Worm (Caenorhabditis elegans) whole organism, mixed stage, embryonic: ENCODE data around the gene pals-27.

ENCODE experiments used
- M03D4.4 ChIP-seq: sonication (generic microtip); optimal IDR thresholded peaks from 2 replicates; lab custom pipeline; 2017; ENCODE audit warnings: mild to moderate bottlenecking, missing genetic modification characterization, missing compliant biosample characterization
- bed-3 ChIP-seq: fragments of 200-800 bp; sonication (Bioruptor generic); optimal IDR thresholded peaks from 3 replicates; lab custom pipeline; 2018; ENCODE audit warnings: mild to moderate bottlenecking, missing genetic modification characterization, moderate library complexity, missing compliant biosample characterization
- blmp-1 ChIP-seq: fragments of 150-350 bp; optimal IDR thresholded peaks from 2 replicates; lab custom pipeline; 2014; ENCODE audit warnings: missing biosample characterization, missing genetic modification characterization
- ceh-39 ChIP-seq: fragments of 150-350 bp; optimal IDR thresholded peaks from 2 replicates; lab custom pipeline; 2014; ENCODE audit warnings: missing biosample characterization, missing genetic modification characterization
- ceh-43 ChIP-seq: fragments of 200-800 bp; sonication (Bioruptor generic); optimal IDR thresholded peaks from 2 replicates; lab custom pipeline; 2018; ENCODE audit warnings: mild to moderate bottlenecking, missing genetic modification characterization, moderate library complexity, missing compliant biosample characterization
- ceh-83 ChIP-seq: fragments of 200-800 bp; sonication (Bioruptor generic); optimal IDR thresholded peaks from 2 replicates; lab custom pipeline; 2018; ENCODE audit warnings: mild to moderate bottlenecking, missing genetic modification characterization, missing compliant biosample characterization
- ces-1 ChIP-seq: fragments of 150-350 bp; optimal IDR thresholded peaks from 2 replicates; lab custom pipeline; 2014; ENCODE audit warnings: missing biosample characterization, missing genetic modification reagents, missing genetic modification characterization
- cnd-1 ChIP-seq: fragments of 200-800 bp; sonication (Bioruptor generic); optimal IDR thresholded peaks from 2 replicates; lab custom pipeline; 2018; ENCODE audit warnings: mild to moderate bottlenecking, missing genetic modification characterization, missing compliant biosample characterization
- drap-1 ChIP-seq: fragments of 200-800 bp; sonication (Bioruptor generic); optimal IDR thresholded peaks from 3 replicates; lab custom pipeline; 2018; ENCODE audit warnings: mild to moderate bottlenecking, missing genetic modification characterization, missing compliant biosample characterization
- elt-3 ChIP-seq: fragments of 150-350 bp; optimal IDR thresholded peaks from 2 replicates; lab custom pipeline; 2014; ENCODE audit warnings: missing biosample characterization, missing genetic modification characterization
- flh-1 ChIP-seq: fragments of 200-800 bp; sonication (Bioruptor generic); optimal IDR thresholded peaks from 2 replicates; lab custom pipeline; 2018; ENCODE audit warnings: mild to moderate bottlenecking, missing genetic modification characterization, moderate library complexity, missing compliant biosample characterization
- ham-2 ChIP-seq: fragments of 200-800 bp; sonication (Bioruptor generic); optimal IDR thresholded peaks from 2 replicates; lab custom pipeline; 2018; ENCODE audit warnings: mild to moderate bottlenecking, missing genetic modification characterization, missing compliant biosample characterization
- lin-13 ChIP-seq: fragments of 150-350 bp; optimal IDR thresholded peaks from 2 replicates; lab custom pipeline; 2014; ENCODE audit warnings: missing biosample characterization, missing genetic modification characterization
- lin-32 ChIP-seq: fragments of 200-800 bp; sonication (Bioruptor generic); optimal IDR thresholded peaks from 2 replicates; lab custom pipeline; 2018; ENCODE audit warnings: mild to moderate bottlenecking, missing genetic modification characterization, missing compliant biosample characterization
- lsy-2 ChIP-seq: fragments of 150-350 bp; optimal IDR thresholded peaks from 2 replicates; lab custom pipeline; 2014; ENCODE audit warnings: missing biosample characterization, missing genetic modification characterization
- mab-5 ChIP-seq: fragments of 150-350 bp; optimal IDR thresholded peaks from 2 replicates; lab custom pipeline; 2014; ENCODE audit warnings: missing biosample characterization, missing genetic modification characterization
- mls-2 ChIP-seq: sonication (generic microtip); optimal IDR thresholded peaks from 2 replicates; lab custom pipeline; 2016; ENCODE audit warnings: mild to moderate bottlenecking, missing genetic modification characterization, moderate library complexity, missing compliant biosample characterization
- nhr-12 ChIP-seq: fragments of 150-350 bp; optimal IDR thresholded peaks from 2 replicates; lab custom pipeline; 2014; ENCODE audit warnings: missing biosample characterization, missing genetic modification characterization
- nhr-237 ChIP-seq: fragments of 150-350 bp; optimal IDR thresholded peaks from 2 replicates; lab custom pipeline; 2014; ENCODE audit warnings: missing biosample characterization, missing genetic modification characterization
- nhr-76 ChIP-seq: sonication (generic microtip); optimal IDR thresholded peaks from 2 replicates; lab custom pipeline; 2017; ENCODE audit warnings: missing biosample characterization, missing genetic modification characterization
- pha-4 ChIP-seq: fragments of 150-350 bp; optimal IDR thresholded peaks from 2 replicates; lab custom pipeline; 2018; ENCODE audit warnings: missing biosample characterization, missing genetic modification reagents, missing genetic modification characterization
- sem-2 ChIP-seq: fragments of 200-800 bp; sonication (Bioruptor generic); optimal IDR thresholded peaks from 2 replicates; lab custom pipeline; 2018; ENCODE audit warnings: mild to moderate bottlenecking, missing genetic modification characterization, missing compliant biosample characterization
- snpc-4 ChIP-seq: fragments of 150-350 bp; optimal IDR thresholded peaks from 2 replicates; lab custom pipeline; 2014; ENCODE audit warnings: missing biosample characterization, missing genetic modification characterization
- sptf-1 ChIP-seq: sonication (generic microtip); optimal IDR thresholded peaks from 2 replicates; lab custom pipeline; 2017; ENCODE audit warnings: mild to moderate bottlenecking, missing genetic modification characterization, moderate library complexity, missing compliant biosample characterization
- tbx-8 ChIP-seq: fragments of 200-800 bp; sonication (Bioruptor generic); optimal IDR thresholded peaks from 2 replicates; lab custom pipeline; 2018; ENCODE audit warnings: mild to moderate bottlenecking, missing genetic modification characterization, moderate library complexity, missing compliant biosample characterization
- unc-120 ChIP-seq: sonication (generic microtip); optimal IDR thresholded peaks from 2 replicates; lab custom pipeline; 2017; ENCODE audit warnings: missing genetic modification characterization, missing compliant biosample characterization; ENCODE audit not compliant: poor library complexity, severe bottlenecking
- unc-39 ChIP-seq: fragments of 150-350 bp; optimal IDR thresholded peaks from 2 replicates; lab custom pipeline; 2014; ENCODE audit warnings: missing biosample characterization, missing genetic modification characterization
- zip-8 ChIP-seq: fragments of 150-350 bp; optimal IDR thresholded peaks from 2 replicates; lab custom pipeline; 2014; ENCODE audit warnings: missing biosample characterization, missing genetic modification characterization
- ztf-11 ChIP-seq: fragments of 150-350 bp; optimal IDR thresholded peaks from 2 replicates; lab custom pipeline; 2014; ENCODE audit warnings: missing biosample characterization, missing genetic modification characterization

The pals-27 gene

DNA sequence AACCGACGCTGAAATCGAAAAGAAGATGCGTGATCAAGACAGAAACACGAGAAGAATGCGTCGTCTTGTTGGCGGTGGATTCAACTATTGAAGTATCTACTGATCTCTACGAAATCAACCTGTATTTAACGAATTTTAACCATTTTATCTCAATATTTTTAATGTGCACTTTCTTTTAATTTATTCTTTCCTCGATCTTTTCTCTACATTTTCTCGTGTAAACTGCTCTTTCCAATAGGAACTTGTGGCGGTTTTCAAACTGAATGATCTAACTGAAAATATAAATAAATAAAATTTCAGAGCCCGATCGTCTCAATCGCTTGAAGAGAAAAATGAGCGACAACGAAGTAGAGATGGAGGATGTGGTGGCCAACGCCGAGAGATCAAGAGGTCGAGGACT, 24.5 kb downstream of the pals-27 start, which contains the start of gene rnp-4:
TSS of gene rnp-4 (plus strand) at position 301 of the 400 bp plus-strand sequence.
- TF ChIP-seq ceh-43 (GFP tag; lab: Kevin White, UChicago) (no peak), lin-32 (GFP tag; lab: Kevin White, UChicago) (no peak), unc-120 (no peak), lin-13 (no peak), nhr-76 (tag; lab: Kevin White, UChicago) (no peak), unc-39 (tag; lab: Kevin White, UChicago) (no peak), ceh-83 (GFP tag; lab: Kevin White, UChicago) (no peak), blmp-1 (tag; lab: Kevin White, UChicago) (no peak), sptf-1 (no peak)
- TF ChIP-seq, all 35 proteins: peak for 0

DNA sequence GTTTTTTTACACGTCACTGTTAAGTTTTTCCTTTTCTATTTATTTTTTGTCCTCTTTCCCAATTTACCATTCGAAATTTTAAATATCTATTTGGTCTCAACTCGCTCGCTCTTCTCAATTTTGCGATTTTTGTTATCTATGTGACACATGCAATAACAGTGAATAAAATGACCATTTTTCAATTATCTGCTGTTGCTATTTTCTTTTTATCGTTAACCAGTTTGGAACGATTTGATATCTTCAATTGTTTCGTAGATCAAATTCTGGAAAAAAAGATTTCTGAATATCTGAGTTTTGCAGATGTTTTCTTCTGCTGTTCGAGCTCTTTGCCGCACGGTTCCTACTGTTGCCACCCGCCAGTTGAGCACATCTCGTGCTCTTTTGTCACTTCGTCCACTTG, 25.7 kb downstream of the pals-27 start, which contains the start of gene prdx-3:
TSS of gene prdx-3 (plus strand) at position 301 of the 400 bp plus-strand sequence.
- TF ChIP-seq drap-1: no peak
- no peak for TF ChIP-seq mls-2 (tag; lab: Kevin White, UChicago)
- TF ChIP-seq pha-4 (tag; lab: Kevin White, UChicago): no peak
- TF ChIP-seq M03D4.4 (tag; lab: Kevin White, UChicago): no peak
- no peak for TF ChIP-seq unc-120
- TF ChIP-seq ceh-43 (GFP tag; lab: Kevin White, UChicago): no peak
- TF ChIP-seq ztf-11 (tag; lab: Kevin White, UChicago): no peak
- TF ChIP-seq flh-1 (GFP tag; lab: Kevin White, UChicago): no peak

DNA sequence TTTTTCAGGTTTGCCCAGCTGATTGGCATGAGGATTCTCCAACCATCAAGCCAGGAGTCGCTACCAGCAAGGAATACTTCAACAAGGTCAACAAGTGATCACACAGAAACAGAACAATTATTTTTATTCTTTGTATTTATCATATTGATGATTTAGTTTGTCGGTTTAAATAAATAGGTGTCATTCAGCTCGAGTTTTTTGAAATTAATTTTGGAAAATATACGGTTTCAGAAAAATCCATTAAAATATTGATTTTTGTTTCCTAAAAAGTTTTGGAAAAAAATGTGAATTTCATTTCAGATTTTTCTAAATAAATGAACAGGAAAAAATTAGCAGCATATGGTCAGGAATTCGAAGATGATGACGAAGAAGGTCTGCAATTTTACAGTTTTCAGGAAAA, 26.8 kb downstream of the pals-27 start, which contains the start of gene gpch-1:
TSS of gene gpch-1 (plus strand) at position 301 of the 400 bp plus-strand sequence.
- TF ChIP-seq nhr-237 (tag; lab: Kevin White, UChicago) (no peak), mls-2 (tag; lab: Kevin White, UChicago) (no peak), flh-1 (GFP tag; lab: Kevin White, UChicago) (no peak), ceh-83 (GFP tag; lab: Kevin White, UChicago) (no peak), tbx-8 (no peak), unc-39 (tag; lab: Kevin White, UChicago) (no peak), ceh-39 (no peak), cnd-1 (tag; lab: Kevin White, UChicago) (no peak), M03D4.4 (tag; lab: Kevin White, UChicago) (no peak), nhr-76 (tag; lab: Kevin White, UChicago) (no peak), mab-5 (tag; lab: Kevin White, UChicago) (no peak), nhr-12 (tag; lab: Kevin White, UChicago) (no peak), ceh-43 (GFP tag; lab: Kevin White, UChicago) (no peak), zip-8 (tag; lab: Kevin White, UChicago) (no peak), sptf-1 (no peak), ces-1 (GFP tag; lab: Kevin White, UChicago) (no peak), lsy-2 (tag; lab: Kevin White, UChicago) (no peak), pha-4 (tag; lab: Kevin White, UChicago) (no peak), elt-3 (tag; lab: Kevin White, UChicago) (no peak)
- TF ChIP-seq, all 35 proteins: peak for 0

DNA sequence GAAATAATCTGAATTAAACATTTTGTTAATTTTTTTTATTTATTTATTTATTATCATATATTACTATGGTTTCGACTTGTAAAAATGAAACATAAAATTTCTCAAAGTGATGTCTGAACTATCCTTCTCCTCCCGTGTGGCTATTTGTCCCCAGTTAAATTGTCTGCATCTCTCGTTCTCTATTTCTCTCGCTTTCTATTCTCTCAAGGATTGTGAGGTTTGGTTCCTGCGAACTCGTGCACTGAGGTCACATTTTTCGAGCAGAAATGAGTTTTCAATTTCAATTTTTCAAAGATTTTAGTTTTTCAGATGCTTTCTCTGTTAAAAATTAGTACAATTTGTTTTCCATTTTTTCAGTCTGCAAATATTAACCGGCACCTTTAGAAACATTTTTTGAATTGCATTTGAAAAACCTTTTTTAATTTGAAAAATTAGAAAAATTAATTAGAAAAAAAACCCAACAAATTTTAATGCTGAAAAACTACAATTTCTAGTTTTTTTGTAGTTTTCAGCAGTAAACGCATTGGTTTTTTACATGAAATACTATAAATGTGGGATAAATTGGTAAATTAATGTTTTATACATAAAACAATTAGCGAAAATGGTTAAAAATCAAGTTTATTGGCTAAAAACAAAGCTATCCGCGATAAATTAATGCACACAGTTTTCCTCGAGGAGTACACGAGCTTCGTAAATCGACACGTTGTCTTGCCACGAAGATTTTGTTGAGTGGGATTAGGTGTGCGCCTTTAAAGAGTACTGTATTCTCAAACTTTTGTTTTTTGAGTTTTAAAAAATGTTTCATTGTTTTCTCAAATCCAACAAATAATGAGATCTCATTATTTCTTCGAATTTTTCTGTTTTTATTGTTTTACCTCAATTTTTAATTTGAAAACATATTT, 30.9 kb downstream of the pals-27 start:
- TF ChIP-seq snpc-4 (tag; lab: Kevin White, UChicago) (no peak), ces-1 (GFP tag; lab: Kevin White, UChicago) (peak; percentile 8)

DNA sequence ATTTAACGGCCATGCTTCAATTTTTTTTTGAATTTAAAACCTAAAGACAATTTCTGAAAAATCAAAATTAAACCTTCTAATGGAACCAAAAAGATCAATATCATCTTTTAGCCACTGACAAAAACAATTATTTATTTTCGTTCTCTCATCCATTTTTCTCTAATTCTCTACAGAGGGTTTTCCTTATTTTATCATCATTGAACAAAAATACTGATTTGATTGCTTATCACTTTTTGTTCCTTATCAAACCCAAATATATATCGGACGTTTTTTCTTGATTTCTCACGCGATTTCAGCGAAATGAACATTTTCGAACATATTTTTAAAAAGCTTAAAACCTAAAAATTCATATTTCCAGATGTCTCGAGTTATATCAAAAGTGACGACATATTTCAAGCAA, 31.7 kb downstream of the pals-27 start, which contains the start of gene mpc-1:
TSS of gene mpc-1 (plus strand) at position 359 of the 400 bp plus-strand sequence.
- no peak for TF ChIP-seq snpc-4 (tag; lab: Kevin White, UChicago)
- no peak for TF ChIP-seq lin-13
- no peak for TF ChIP-seq pha-4 (tag; lab: Kevin White, UChicago)
- TF ChIP-seq, all 35 proteins: peak for 0

DNA sequence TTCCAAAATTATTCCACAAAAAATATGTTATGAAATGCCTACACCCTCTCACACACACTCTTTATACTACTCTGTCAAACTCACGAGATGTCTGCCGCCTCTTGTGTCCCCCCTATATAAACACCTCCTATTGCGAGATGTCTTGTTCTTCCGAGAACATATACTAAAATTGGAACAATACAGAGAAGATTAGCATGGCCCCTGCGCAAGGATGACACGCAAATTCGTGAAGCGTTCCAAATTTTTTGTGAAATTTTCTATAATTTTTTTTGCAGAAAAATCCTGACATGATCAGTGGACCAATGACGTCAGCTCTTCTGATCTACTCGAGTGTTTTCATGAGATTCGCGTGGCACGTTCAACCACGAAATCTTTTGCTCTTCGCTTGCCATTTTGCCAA, 32.6 kb downstream of the pals-27 start:
- peak; percentile 7 for TF ChIP-seq ham-2 (GFP tag; lab: Kevin White, UChicago)
- TF ChIP-seq ces-1 (GFP tag; lab: Kevin White, UChicago): peak; percentile 12
- peak; percentile 7 for TF ChIP-seq unc-120
- peak; percentile 20 for TF ChIP-seq mls-2 (tag; lab: Kevin White, UChicago)
- peak; percentile 61 for TF ChIP-seq sptf-1
- peak; percentile 54 for TF ChIP-seq sem-2 (GFP tag; lab: Kevin White, UChicago)
- peak; percentile 18 for TF ChIP-seq lsy-2 (tag; lab: Kevin White, UChicago)
- peak; percentile 62 for TF ChIP-seq cnd-1 (tag; lab: Kevin White, UChicago)
- peak; percentile 30 for TF ChIP-seq bed-3 (GFP tag; lab: Kevin White, UChicago)
- peak; percentile 46 for TF ChIP-seq M03D4.4 (tag; lab: Kevin White, UChicago)
- TF ChIP-seq drap-1: peak; percentile 64
